Worm (Caenorhabditis elegans) whole organism, young adult: ENCODE data around the gene mrpl-30.

Experiments
- Y67H2A.10 ChIP-seq: fragments of 200-800 bp; sonication (Bioruptor generic); conservative IDR thresholded peaks from 2 replicates; pipeline ENCODE4 v1.3.6; 2022; ENCODE audit warnings: missing genetic modification reagents, missing genetic modification characterization, missing compliant biosample characterization
- ama-1 ChIP-seq, 3 experiments: fragments of 150-350 bp in 1 of 3; sonication (generic microtip) in 2 of 3; optimal IDR thresholded peaks; 2 replicates each; lab custom pipeline; 2014 to 2018; ENCODE audit warnings: missing biosample characterization in 2 of 3, missing genetic modification characterization in 2 of 3, missing genetic modification reagents in 2 of 3
- cebp-1 ChIP-seq, 2 experiments: fragments of 200-800 bp in 1 of 2; sonication (Bioruptor generic) in 1 of 2; sonication (generic microtip) in 1 of 2; IDR thresholded peaks in 1 of 2; optimal IDR thresholded peaks in 1 of 2; 2 replicates each; pipeline versions ENCODE4 v1.3.6 to Lab custom; 2017 to 2022; ENCODE audit warnings: missing compliant biosample characterization in 2 of 2, missing genetic modification characterization in 2 of 2, mild to moderate bottlenecking in 1 of 2, missing genetic modification reagents in 1 of 2, moderate library complexity in 1 of 2
- ceh-27 ChIP-seq: fragments of 200-800 bp; sonication (Bioruptor generic); optimal IDR thresholded peaks from 2 replicates; lab custom pipeline; 2018; ENCODE audit warnings: mild to moderate bottlenecking, missing genetic modification characterization, moderate library complexity, missing compliant biosample characterization
- ceh-58 ChIP-seq: fragments of 200-800 bp; sonication (Bioruptor generic); IDR thresholded peaks from 2 replicates; pipeline ENCODE4 v1.3.6; 2022; ENCODE audit warnings: missing genetic modification characterization, missing compliant biosample characterization
- efl-1 ChIP-seq: fragments of 150-350 bp; optimal IDR thresholded peaks from 2 replicates; lab custom pipeline; 2014; ENCODE audit warnings: missing biosample characterization, missing genetic modification reagents, missing genetic modification characterization
- ets-4 ChIP-seq: fragments of 200-800 bp; sonication (Bioruptor generic); optimal IDR thresholded peaks from 2 replicates; lab custom pipeline; 2018; ENCODE audit warnings: mild to moderate bottlenecking, missing genetic modification characterization, missing compliant biosample characterization
- hlh-26 ChIP-seq: fragments of 200-800 bp; sonication (Bioruptor generic); conservative IDR thresholded peaks from 2 replicates; pipeline ENCODE4 v1.3.6; 2022; ENCODE audit warnings: missing genetic modification reagents, missing genetic modification characterization, missing compliant biosample characterization
- hmg-20 ChIP-seq: fragments of 200-800 bp; sonication (Bioruptor generic); IDR thresholded peaks from 2 replicates; pipeline ENCODE4 v1.3.6; 2022; ENCODE audit warnings: missing genetic modification reagents, missing genetic modification characterization, missing compliant biosample characterization
- mel-28 ChIP-seq: sonication (generic microtip); optimal IDR thresholded peaks from 2 replicates; lab custom pipeline; 2016; ENCODE audit warnings: borderline replicate concordance, mild to moderate bottlenecking, missing genetic modification characterization, missing compliant biosample characterization
- nhr-90 ChIP-seq: sonication (generic microtip); optimal IDR thresholded peaks from 2 replicates; lab custom pipeline; 2016; ENCODE audit warnings: missing genotype, mild to moderate bottlenecking, missing genetic modification characterization, missing compliant biosample characterization
- repo-1 ChIP-seq: sonication (generic microtip); optimal IDR thresholded peaks from 2 replicates; lab custom pipeline; 2017; ENCODE audit warnings: mild to moderate bottlenecking, missing genetic modification characterization, missing compliant biosample characterization
- sdz-38 ChIP-seq: sonication (generic microtip); optimal IDR thresholded peaks from 2 replicates; lab custom pipeline; 2016; ENCODE audit warnings: missing genotype, missing genetic modification characterization, missing compliant biosample characterization

DNA sequence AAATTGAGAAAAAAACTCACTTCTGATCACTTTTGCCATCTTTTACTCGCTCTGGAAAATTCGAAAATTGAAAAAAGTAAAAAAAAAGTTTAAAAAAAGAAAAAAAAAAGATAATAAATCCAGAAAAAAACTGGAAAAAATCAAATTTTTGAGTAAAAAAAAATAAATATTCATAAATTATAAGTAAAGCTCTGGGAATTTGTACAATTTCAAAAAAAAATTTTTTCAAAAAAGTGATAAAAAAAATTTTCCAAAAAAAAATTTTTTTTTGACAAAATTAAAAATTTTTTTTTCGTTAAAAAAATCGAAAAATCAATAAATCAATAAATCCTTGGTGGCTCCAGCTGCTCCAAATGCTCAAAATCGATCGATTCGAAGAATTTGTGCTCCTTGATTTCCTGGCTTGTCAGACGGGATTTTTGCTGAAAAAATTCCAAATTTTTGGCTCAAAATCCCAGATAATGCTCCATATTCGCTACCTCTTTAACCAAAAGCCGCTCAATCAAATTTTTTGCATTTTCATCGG lies at the start of gene mrpl-30:
- TF ChIP-seq ama-1 (optimal IDR thresholded peaks at IDR 0.05; lab: Kevin White, UChicago) (no peak), ama-1 (GFP tag; optimal IDR thresholded peaks at IDR 0.05; lab: Kevin White, UChicago) (no peak), repo-1 (tag; lab: Kevin White, UChicago) (no peak), mel-28 (tag; lab: Kevin White, UChicago) (no peak), cebp-1 (GFP tag; IDR thresholded peaks at IDR 0.05; lab: Robert Waterston, UW) (no peak), cebp-1 (tag; optimal IDR thresholded peaks at IDR 0.05; lab: Kevin White, UChicago) (no peak), sdz-38 (tag; lab: Kevin White, UChicago) (no peak), ceh-58 (GFP tag; lab: Robert Waterston, UW) (no peak), ceh-27 (GFP tag; lab: Kevin White, UChicago) (no peak), nhr-90 (tag; lab: Kevin White, UChicago) (no peak), Y67H2A.10 (GFP tag; lab: Robert Waterston, UW) (no peak), hmg-20 (GFP tag; lab: Robert Waterston, UW) (no peak), ets-4 (GFP tag; lab: Kevin White, UChicago) (no peak), hlh-26 (no peak), efl-1 (GFP tag; lab: Kevin White, UChicago) (no peak)
